Fruit fly (Drosophila melanogaster) whole organism, pupa: ENCODE measurements around the gene Nna1.

Source experiments
- CG10348 ChIP-seq: fragments of 200-800 bp; sonication (Bioruptor generic); IDR thresholded peaks from 2 replicates; pipeline ENCODE4 v1.3.6; 2022; ENCODE audit warnings: missing biosample characterization, missing genetic modification characterization
- CG13204 ChIP-seq: fragments of 200-800 bp; sonication (Bioruptor generic); optimal IDR thresholded peaks from 2 replicates; lab custom pipeline; 2018; ENCODE audit warnings: missing biosample characterization, mild to moderate bottlenecking, missing genetic modification characterization, moderate library complexity
- CG14655 ChIP-seq: fragments of 200-800 bp; sonication (Bioruptor generic); optimal IDR thresholded peaks from 3 replicates; lab custom pipeline; 2017; ENCODE audit warnings: mild to moderate bottlenecking, missing biosample characterization, missing genetic modification reagents, missing genetic modification characterization
- CG32121 ChIP-seq: fragments of 200-800 bp; sonication (Bioruptor generic); IDR thresholded peaks from 2 replicates; pipeline ENCODE4 v1.3.6; 2022; ENCODE audit warnings: missing biosample characterization, missing genetic modification characterization
- CG4496 ChIP-seq: fragments of 200-800 bp; sonication (Bioruptor generic); IDR thresholded peaks from 3 replicates; pipeline ENCODE4 v1.3.6; 2022; ENCODE audit warnings: missing biosample characterization, missing genetic modification characterization
- CG8301 ChIP-seq: fragments of 200-800 bp; sonication (Bioruptor generic); optimal IDR thresholded peaks from 2 replicates; lab custom pipeline; 2018; ENCODE audit warnings: missing biosample characterization, mild to moderate bottlenecking, missing genetic modification characterization
- EcR ChIP-seq: fragments of 200-800 bp; sonication (Bioruptor generic); optimal IDR thresholded peaks from 3 replicates; lab custom pipeline; 2019; ENCODE audit warnings: missing biosample characterization, missing genetic modification characterization, mild to moderate bottlenecking, moderate library complexity, missing genetic modification reagents
- gl ChIP-seq: fragments of 200-800 bp; sonication (Bioruptor generic); optimal IDR thresholded peaks from 2 replicates; lab custom pipeline; 2018; ENCODE audit warnings: missing biosample characterization, mild to moderate bottlenecking, missing genetic modification characterization

dm6 chrX:13756776-13757312 is 64.8 kb downstream of the Nna1 start, which contains the start of the genes CG32625 and Rtc1:
- no peak for TF ChIP-seq gl
- no peak for TF ChIP-seq CG4496 (GFP tag; lab: Robert Waterston, UW)
- TF ChIP-seq EcR = no peak
- no peak for TF ChIP-seq CG13204 (GFP tag; lab: Kevin White, UChicago)
- TF ChIP-seq CG32121 (GFP tag; lab: Robert Waterston, UW) = no peak
- no peak for TF ChIP-seq CG8301 (tag; lab: Kevin White, UChicago)
- TF ChIP-seq CG10348 (GFP tag; lab: Robert Waterston, UW) = no peak
- no peak for TF ChIP-seq CG14655 (GFP tag; lab: Kevin White, UChicago)
